Comparison of ENCODE assay signal across 2 worm cellular contexts in the genomic region with DNA sequence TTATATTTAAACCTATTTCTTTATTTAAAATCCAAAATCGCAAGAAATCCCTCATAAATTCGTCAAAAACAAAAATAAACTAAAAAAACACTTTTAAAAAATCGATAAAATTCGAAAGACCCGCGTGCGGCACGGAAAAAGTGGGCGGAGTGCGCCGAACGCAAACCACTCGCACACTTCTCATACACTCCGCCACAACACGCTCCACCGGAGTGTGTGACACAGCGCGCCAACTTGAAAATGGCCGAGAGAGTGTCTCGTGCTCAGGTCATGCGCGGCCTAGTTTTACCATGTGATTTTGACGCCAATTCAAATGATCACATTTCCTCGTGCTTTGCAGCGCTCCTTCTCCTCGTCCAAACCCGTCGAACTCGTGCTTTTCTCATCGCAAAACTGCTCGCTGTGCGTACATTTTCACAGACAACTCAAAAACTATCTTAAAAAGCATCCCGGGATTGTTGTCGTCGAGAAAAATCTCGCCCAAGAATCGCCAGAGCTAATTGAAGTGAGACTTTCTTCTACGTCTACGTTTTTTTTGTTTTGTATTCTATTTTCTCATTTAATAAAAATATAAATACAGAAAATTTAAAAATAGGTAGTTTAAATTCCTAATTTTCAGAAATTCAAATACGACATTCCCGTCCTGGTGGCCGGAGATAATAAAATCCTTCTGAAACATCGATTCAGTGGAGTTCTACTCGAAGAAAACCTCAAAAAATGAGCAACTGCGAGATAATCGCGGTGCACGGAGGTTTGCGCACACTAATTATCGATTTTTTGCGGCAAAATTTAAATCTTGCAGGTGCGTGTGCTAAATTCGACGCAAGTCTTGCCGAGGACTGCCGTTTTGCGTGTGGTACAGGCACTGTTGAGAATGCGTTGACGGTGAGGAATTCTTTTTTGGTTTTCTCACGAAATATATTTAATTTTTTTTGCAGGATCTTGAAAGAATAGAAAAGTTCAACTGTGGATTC.
TF ChIP-seq lines count a peak whose summit lies in the region.

A gene (plus strand): TSS at position 258 of the 974 bp plus-strand sequence.

TF ChIP-seq in whole organism, L4 larva, 104 proteins besides CTCF, POLR2A, EP300 and RAD21 (continued from another document):
- peak; percentile 91 for TF ChIP-seq ztf-7 (tag; optimal IDR thresholded peaks at IDR 0.05; lab: Kevin White, UChicago)
- TF ChIP-seq nhr-111 (GFP tag; optimal IDR thresholded peaks at IDR 0.05; lab: Kevin White, UChicago), result peak; percentile 98
- TF ChIP-seq dmd-8 (GFP tag; IDR thresholded peaks at IDR 0.05; lab: Robert Waterston, UW), result peak; percentile 96
- TF ChIP-seq aha-1 (tag; lab: Kevin White, UChicago), result peak; percentile 100
- peak; percentile 99 for TF ChIP-seq gei-8 (GFP tag; optimal IDR thresholded peaks at IDR 0.05; lab: Kevin White, UChicago)
- peak; percentile 99 for TF ChIP-seq php-3 (GFP tag; IDR thresholded peaks at IDR 0.05; lab: Robert Waterston, UW)
- TF ChIP-seq zag-1 (tag; optimal IDR thresholded peaks at IDR 0.05; lab: Kevin White, UChicago), result peak; percentile 93
- peak; percentile 98 to 100 for TF ChIP-seq mdl-1 (tag; optimal IDR thresholded peaks at IDR 0.05; lab: Kevin White, UChicago)
- TF ChIP-seq ctbp-1 (GFP tag; IDR thresholded peaks at IDR 0.05; lab: Robert Waterston, UW), result peak; percentile 100
- TF ChIP-seq lin-15B (tag; optimal IDR thresholded peaks at IDR 0.05; lab: Kevin White, UChicago), result peak; percentile 99
- TF ChIP-seq daf-8 (GFP tag; IDR thresholded peaks at IDR 0.05; lab: Robert Waterston, UW), result peak; percentile 99
- peak; percentile 100 for TF ChIP-seq mes-2 (tag; optimal IDR thresholded peaks at IDR 0.05; lab: Kevin White, UChicago; ENCODE audit: poor library complexity, severe bottlenecking)
- peak; percentile 100 for TF ChIP-seq nhr-11 (tag; optimal IDR thresholded peaks at IDR 0.05; lab: Kevin White, UChicago)
- peak; percentile 91 for TF ChIP-seq lir-3 (tag; optimal IDR thresholded peaks at IDR 0.05; lab: Kevin White, UChicago)
- peak; percentile 91 for TF ChIP-seq F10B5.3 (tag; optimal IDR thresholded peaks at IDR 0.05; lab: Kevin White, UChicago)
- peak; percentile 100 for TF ChIP-seq rbr-2 (tag; optimal IDR thresholded peaks at IDR 0.05; lab: Kevin White, UChicago)
- peak; percentile 87 for TF ChIP-seq nhr-237 (tag; optimal IDR thresholded peaks at IDR 0.05; lab: Kevin White, UChicago)
- TF ChIP-seq sdz-12 (GFP tag; optimal IDR thresholded peaks at IDR 0.05; lab: Kevin White, UChicago), result peak; percentile 100
- TF ChIP-seq snpc-1.2 (GFP tag; IDR thresholded peaks at IDR 0.05; lab: Robert Waterston, UW), result peak; percentile 93
- peak; percentile 100 for TF ChIP-seq tra-1 (GFP tag; IDR thresholded peaks at IDR 0.05; lab: Robert Waterston, UW)
- peak; percentile 98 for TF ChIP-seq Y105C5A.15 (GFP tag; IDR thresholded peaks at IDR 0.05; lab: Robert Waterston, UW)
- peak; percentile 99 for TF ChIP-seq pha-4 (GFP tag; IDR thresholded peaks at IDR 0.05; lab: Robert Waterston, UW)
- no peak for TF ChIP-seq pha-4 (tag; optimal IDR thresholded peaks at IDR 0.05; lab: Kevin White, UChicago)
- peak; percentile 100 for TF ChIP-seq T26A8.4 (GFP tag; IDR thresholded peaks at IDR 0.05; lab: Robert Waterston, UW)
- TF ChIP-seq unc-39 (tag; optimal IDR thresholded peaks at IDR 0.05; lab: Kevin White, UChicago), result peak; percentile 62
- peak; percentile 100 for TF ChIP-seq F44E2.7 (GFP tag; IDR thresholded peaks at IDR 0.05; lab: Robert Waterston, UW)
- TF ChIP-seq lin-13 (GFP tag; optimal IDR thresholded peaks at IDR 0.05; lab: Kevin White, UChicago), result peak; percentile 100
- peak in 1 of 2 experiments; percentile 89 for TF ChIP-seq ZK546.5 (tag; optimal IDR thresholded peaks at IDR 0.05; lab: Kevin White, UChicago)
- peak; percentile 100 for TF ChIP-seq zfp-3 (GFP tag; conservative IDR thresholded peaks at IDR 0.05; lab: Robert Waterston, UW)
- peak; percentile 96 for TF ChIP-seq ceh-28 (tag; optimal IDR thresholded peaks at IDR 0.05; lab: Kevin White, UChicago)
- TF ChIP-seq nhr-25 (tag; optimal IDR thresholded peaks at IDR 0.05; lab: Kevin White, UChicago; ENCODE audit: borderline replicate concordance, insufficient read depth), result peak; percentile 99
- peak; percentile 88 for TF ChIP-seq ceh-82 (tag; optimal IDR thresholded peaks at IDR 0.05; lab: Kevin White, UChicago)
- peak; percentile 98 for TF ChIP-seq ceh-44 (GFP tag; IDR thresholded peaks at IDR 0.05; lab: Robert Waterston, UW)
- TF ChIP-seq nhr-77 (tag; optimal IDR thresholded peaks at IDR 0.05; lab: Kevin White, UChicago), result peak; percentile 100
- peak; percentile 94 for TF ChIP-seq ces-1 (GFP tag; optimal IDR thresholded peaks at IDR 0.05; lab: Kevin White, UChicago)
- TF ChIP-seq ceh-62 (tag; optimal IDR thresholded peaks at IDR 0.05; lab: Kevin White, UChicago), result peak; percentile 30
- peak; percentile 98 for TF ChIP-seq jun-1 (tag; optimal IDR thresholded peaks at IDR 0.05; lab: Kevin White, UChicago)
- TF ChIP-seq nhr-6 (tag; optimal IDR thresholded peaks at IDR 0.05; lab: Kevin White, UChicago), result peak; percentile 100
- peak; percentile 99 for TF ChIP-seq lin-1 (GFP tag; IDR thresholded peaks at IDR 0.05; lab: Robert Waterston, UW)
- TF ChIP-seq dpl-1 (GFP tag; optimal IDR thresholded peaks at IDR 0.05; lab: Kevin White, UChicago), result peak; percentile 100
- peak; percentile 97 for TF ChIP-seq nhr-48 (tag; optimal IDR thresholded peaks at IDR 0.05; lab: Kevin White, UChicago)
- peak; percentile 100 for TF ChIP-seq dve-1 (tag; optimal IDR thresholded peaks at IDR 0.05; lab: Kevin White, UChicago; ENCODE audit: insufficient read depth)
- peak; percentile 95 for TF ChIP-seq F49E8.2 (tag; optimal IDR thresholded peaks at IDR 0.05; lab: Kevin White, UChicago; ENCODE audit: borderline replicate concordance)
- TF ChIP-seq nhr-28 (tag; optimal IDR thresholded peaks at IDR 0.05; lab: Kevin White, UChicago), result peak; percentile 100
- TF ChIP-seq ceh-32 (tag; optimal IDR thresholded peaks at IDR 0.05; lab: Kevin White, UChicago; ENCODE audit: poor library complexity), result peak; percentile 90
- TF ChIP-seq lin-38 (GFP tag; IDR thresholded peaks at IDR 0.05; lab: Robert Waterston, UW), result peak; percentile 99
- TF ChIP-seq dmd-9 (GFP tag; IDR thresholded peaks at IDR 0.05; lab: Robert Waterston, UW), result peak; percentile 99
- peak; percentile 100 for TF ChIP-seq nhr-10 (tag; optimal IDR thresholded peaks at IDR 0.05; lab: Kevin White, UChicago)
- TF ChIP-seq aly-2 (tag; optimal IDR thresholded peaks at IDR 0.05; lab: Kevin White, UChicago), result peak; percentile 94
- peak; percentile 100 for TF ChIP-seq hlh-11 (tag; optimal IDR thresholded peaks at IDR 0.05; lab: Kevin White, UChicago)
- TF ChIP-seq skn-1 (tag; optimal IDR thresholded peaks at IDR 0.05; lab: Kevin White, UChicago), result peak; percentile 98
- peak; percentile 100 for TF ChIP-seq fkh-10 (GFP tag; optimal IDR thresholded peaks at IDR 0.05; lab: Kevin White, UChicago)
- TF ChIP-seq ZK337.2 (GFP tag; IDR thresholded peaks at IDR 0.05; lab: Robert Waterston, UW), result peak; percentile 96
- peak; percentile 98 to 99 for TF ChIP-seq lsy-2 (tag; optimal IDR thresholded peaks at IDR 0.05; lab: Kevin White, UChicago)
- peak; percentile 99 for TF ChIP-seq nhr-41 (GFP tag; IDR thresholded peaks at IDR 0.05; lab: Robert Waterston, UW)
- TF ChIP-seq ama-1 (optimal IDR thresholded peaks at IDR 0.05; lab: Kevin White, UChicago), result peak; percentile 77
- TF ChIP-seq madf-9 (GFP tag; conservative IDR thresholded peaks at IDR 0.05; lab: Robert Waterston, UW), result peak; percentile 100

TF ChIP-seq in whole organism, late embryonic, 69 proteins besides CTCF, POLR2A, EP300 and RAD21 (continued from another document):
- TF ChIP-seq ceh-48 (tag; optimal IDR thresholded peaks at IDR 0.05; lab: Kevin White, UChicago) (peak; percentile 100), dve-1 (tag; optimal IDR thresholded peaks at IDR 0.05; lab: Kevin White, UChicago) (peak; percentile 98), lim-6 (tag; optimal IDR thresholded peaks at IDR 0.05; lab: Kevin White, UChicago) (peak; percentile 98), ref-2 (tag; optimal IDR thresholded peaks at IDR 0.05; lab: Kevin White, UChicago) (peak; percentile 100), npax-4 (tag; optimal IDR thresholded peaks at IDR 0.05; lab: Kevin White, UChicago) (peak; percentile 62), unc-55 (GFP tag; optimal IDR thresholded peaks at IDR 0.05; lab: Kevin White, UChicago) (peak; percentile 93), K02D7.2 (tag; optimal IDR thresholded peaks at IDR 0.05; lab: Kevin White, UChicago) (peak; percentile 92), nfya-1 (tag; optimal IDR thresholded peaks at IDR 0.05; lab: Kevin White, UChicago) (peak; percentile 99), zip-5 (tag; optimal IDR thresholded peaks at IDR 0.05; lab: Kevin White, UChicago) (peak; percentile 90), elt-2 (tag; optimal IDR thresholded peaks at IDR 0.05; lab: Kevin White, UChicago) (peak; percentile 99), ceh-18 (tag; optimal IDR thresholded peaks at IDR 0.05; lab: Kevin White, UChicago) (peak; percentile 100), ceh-6 (GFP tag; optimal IDR thresholded peaks at IDR 0.05; lab: Kevin White, UChicago) (peak; percentile 90), ttx-3 (tag; optimal IDR thresholded peaks at IDR 0.05; lab: Kevin White, UChicago) (peak; percentile 89), ceh-34 (tag; optimal IDR thresholded peaks at IDR 0.05; lab: Kevin White, UChicago) (peak; percentile 100), che-1 (tag; optimal IDR thresholded peaks at IDR 0.05; lab: Kevin White, UChicago) (peak; percentile 83), pag-3 (tag; optimal IDR thresholded peaks at IDR 0.05; lab: Kevin White, UChicago; ENCODE audit: borderline replicate concordance) (peak; percentile 95)
